Worm (Caenorhabditis elegans) whole organism, late embryonic: Measurements from ENCODE around the gene nhr-201.

Experiments
- F13H6.1 ChIP-seq: sonication (generic microtip); optimal IDR thresholded peaks from 2 replicates; lab custom pipeline; 2016; ENCODE audit warnings: missing genetic modification characterization, missing compliant biosample characterization
- K02D7.2 ChIP-seq: sonication (generic microtip); optimal IDR thresholded peaks from 2 replicates; lab custom pipeline; 2017; ENCODE audit warnings: mild to moderate bottlenecking, missing genetic modification characterization, missing compliant biosample characterization
- Y22D7AL.16 ChIP-seq: sonication (generic microtip); optimal IDR thresholded peaks from 2 replicates; lab custom pipeline; 2016; ENCODE audit warnings: missing genetic modification characterization, missing compliant biosample characterization
- ahr-1 ChIP-seq: sonication (generic microtip); optimal IDR thresholded peaks from 2 replicates; lab custom pipeline; 2016; ENCODE audit warnings: missing genetic modification characterization, missing compliant biosample characterization
- ama-1 ChIP-seq: fragments of 150-350 bp; optimal IDR thresholded peaks from 2 replicates; lab custom pipeline; 2014
- ceh-18 ChIP-seq: sonication (generic microtip); optimal IDR thresholded peaks from 2 replicates; lab custom pipeline; 2016; ENCODE audit warnings: missing genetic modification characterization, missing compliant biosample characterization
- ceh-19 ChIP-seq: fragments of 200-800 bp; sonication (Bioruptor generic); optimal IDR thresholded peaks from 2 replicates; lab custom pipeline; 2018; ENCODE audit warnings: mild to moderate bottlenecking, missing genetic modification characterization, missing compliant biosample characterization
- ceh-24 ChIP-seq: sonication (generic microtip); optimal IDR thresholded peaks from 2 replicates; lab custom pipeline; 2016; ENCODE audit warnings: mild to moderate bottlenecking, missing genetic modification characterization, missing compliant biosample characterization
- ceh-31 ChIP-seq: sonication (generic microtip); optimal IDR thresholded peaks from 2 replicates; lab custom pipeline; 2016; ENCODE audit warnings: missing genetic modification characterization, missing compliant biosample characterization
- ceh-34 ChIP-seq: sonication (generic microtip); optimal IDR thresholded peaks from 2 replicates; lab custom pipeline; 2016; ENCODE audit warnings: mild to moderate bottlenecking, missing genetic modification characterization, missing compliant biosample characterization
- che-1 ChIP-seq: sonication (generic microtip); optimal IDR thresholded peaks from 2 replicates; lab custom pipeline; 2016; ENCODE audit warnings: mild to moderate bottlenecking, missing genetic modification characterization, missing compliant biosample characterization
- dmd-4 ChIP-seq: sonication (generic microtip); optimal IDR thresholded peaks from 2 replicates; lab custom pipeline; 2016; ENCODE audit warnings: borderline replicate concordance, missing genetic modification characterization, missing compliant biosample characterization
- dve-1 ChIP-seq: sonication (generic microtip); optimal IDR thresholded peaks from 2 replicates; lab custom pipeline; 2017; ENCODE audit warnings: antibody characterized with exemption, mild to moderate bottlenecking, missing genetic modification characterization, missing compliant biosample characterization
- elt-4 ChIP-seq: sonication (generic microtip); optimal IDR thresholded peaks from 2 replicates; lab custom pipeline; 2016; ENCODE audit warnings: missing genetic modification characterization, missing compliant biosample characterization
- eyg-1 ChIP-seq: sonication (generic microtip); optimal IDR thresholded peaks from 2 replicates; lab custom pipeline; 2016; ENCODE audit warnings: missing genotype, missing genetic modification characterization, missing compliant biosample characterization
- fkh-10 ChIP-seq: fragments of 150-350 bp; optimal IDR thresholded peaks from 2 replicates; lab custom pipeline; 2014; ENCODE audit warnings: missing biosample characterization, missing genetic modification reagents, missing genetic modification characterization
- fkh-6 ChIP-seq: sonication (generic microtip); optimal IDR thresholded peaks from 2 replicates; lab custom pipeline; 2016; ENCODE audit warnings: missing genetic modification characterization, missing compliant biosample characterization
- hlh-13 ChIP-seq: fragments of 200-800 bp; sonication (Bioruptor generic); optimal IDR thresholded peaks from 2 replicates; lab custom pipeline; 2018; ENCODE audit warnings: mild to moderate bottlenecking, missing genetic modification characterization, missing compliant biosample characterization
- hlh-6 ChIP-seq: sonication (generic microtip); optimal IDR thresholded peaks from 2 replicates; lab custom pipeline; 2016; ENCODE audit warnings: missing genotype, missing genetic modification characterization, missing compliant biosample characterization
- nhr-11 ChIP-seq: fragments of 150-350 bp; optimal IDR thresholded peaks from 2 replicates; lab custom pipeline; 2014; ENCODE audit warnings: missing biosample characterization, missing genetic modification characterization
- nhr-232 ChIP-seq: sonication (generic microtip); optimal IDR thresholded peaks from 2 replicates; lab custom pipeline; 2016; ENCODE audit warnings: missing genetic modification characterization, missing compliant biosample characterization
- odd-2 ChIP-seq: sonication (generic microtip); optimal IDR thresholded peaks from 2 replicates; lab custom pipeline; 2017; ENCODE audit warnings: antibody characterized with exemption, mild to moderate bottlenecking, missing genetic modification characterization, missing compliant biosample characterization
- pag-3 ChIP-seq: sonication (generic microtip); optimal IDR thresholded peaks from 2 replicates; lab custom pipeline; 2016; ENCODE audit warnings: missing compliant biosample characterization, missing genetic modification characterization, borderline replicate concordance
- pat-9 ChIP-seq: fragments of 200-800 bp; sonication (Bioruptor generic); optimal IDR thresholded peaks from 2 replicates; lab custom pipeline; 2018; ENCODE audit warnings: mild to moderate bottlenecking, missing genetic modification characterization, moderate library complexity, missing compliant biosample characterization
- pax-1 ChIP-seq: fragments of 150-350 bp; optimal IDR thresholded peaks from 2 replicates; lab custom pipeline; 2014; ENCODE audit warnings: missing biosample characterization, missing genetic modification characterization
- pha-2 ChIP-seq: sonication (generic microtip); optimal IDR thresholded peaks from 2 replicates; lab custom pipeline; 2017; ENCODE audit warnings: mild to moderate bottlenecking, missing genetic modification characterization, missing compliant biosample characterization
- pha-4 ChIP-seq: fragments of 150-350 bp; optimal IDR thresholded peaks from 2 replicates; lab custom pipeline; 2018; ENCODE audit warnings: missing biosample characterization, missing genetic modification reagents, missing genetic modification characterization
- pqm-1 ChIP-seq: sonication (generic microtip); optimal IDR thresholded peaks from 2 replicates; lab custom pipeline; 2016; ENCODE audit warnings: missing genetic modification characterization, missing compliant biosample characterization
- sdc-2 ChIP-seq: sonication (generic microtip); optimal IDR thresholded peaks from 2 replicates; lab custom pipeline; 2016; ENCODE audit warnings: missing genotype, missing genetic modification characterization, missing compliant biosample characterization
- sox-2 ChIP-seq: fragments of 200-800 bp; sonication (Bioruptor generic); IDR thresholded peaks from 2 replicates; pipeline ENCODE4 v1.3.6; 2022; ENCODE audit warnings: missing genetic modification reagents, missing genetic modification characterization, missing compliant biosample characterization
- sox-4 ChIP-seq: sonication (generic microtip); optimal IDR thresholded peaks from 2 replicates; lab custom pipeline; 2017; ENCODE audit warnings: mild to moderate bottlenecking, missing genetic modification characterization, inconsistent platforms, missing compliant biosample characterization
- tbx-7 ChIP-seq: sonication (generic microtip); optimal IDR thresholded peaks from 2 replicates; lab custom pipeline; 2016; ENCODE audit warnings: missing genotype, missing genetic modification characterization, missing compliant biosample characterization
- unc-3 ChIP-seq, 2 experiments: fragments of 200-800 bp in 1 of 2; sonication (Bioruptor generic) in 1 of 2; sonication (generic microtip) in 1 of 2; conservative IDR thresholded peaks in 1 of 2; optimal IDR thresholded peaks in 1 of 2; 2 replicates each; pipeline versions ENCODE4 v1.3.6 to Lab custom; 2016 to 2022; ENCODE audit warnings: missing compliant biosample characterization in 2 of 2, missing genetic modification characterization in 2 of 2, missing genetic modification reagents in 1 of 2
- unc-42 ChIP-seq: sonication (generic microtip); optimal IDR thresholded peaks from 2 replicates; lab custom pipeline; 2016; ENCODE audit warnings: missing genotype, missing genetic modification characterization, missing compliant biosample characterization
- unc-55 ChIP-seq: sonication (generic microtip); optimal IDR thresholded peaks from 2 replicates; lab custom pipeline; 2017; ENCODE audit warnings: missing biosample characterization, missing genetic modification reagents, missing genetic modification characterization
- zip-5 ChIP-seq: sonication (generic microtip); optimal IDR thresholded peaks from 2 replicates; lab custom pipeline; 2016; ENCODE audit warnings: missing genetic modification characterization, missing compliant biosample characterization
- ztf-16 ChIP-seq: sonication (generic microtip); optimal IDR thresholded peaks from 2 replicates; lab custom pipeline; 2017; ENCODE audit warnings: missing genetic modification characterization, missing compliant biosample characterization

The nhr-201 gene

ce11 chrV:446988-447387 lies 17.6 kb upstream of the nhr-201 start:
- TF ChIP-seq sox-2 (GFP tag; lab: Robert Waterston, UW) (no peak), hlh-6 (tag; lab: Kevin White, UChicago) (peak; percentile 18), eyg-1 (tag; lab: Kevin White, UChicago) (no peak), ceh-18 (tag; lab: Kevin White, UChicago) (no peak), Y22D7AL.16 (tag; lab: Kevin White, UChicago) (no peak), dmd-4 (peak; percentile 6), elt-4 (tag; lab: Kevin White, UChicago) (no peak), unc-3 (GFP tag; conservative IDR thresholded peaks at IDR 0.05; lab: Robert Waterston, UW) (no peak), unc-3 (tag; optimal IDR thresholded peaks at IDR 0.05; lab: Kevin White, UChicago) (no peak), ceh-19 (GFP tag; lab: Kevin White, UChicago) (no peak), ztf-16 (no peak), pqm-1 (tag; lab: Kevin White, UChicago) (no peak), che-1 (no peak), sdc-2 (tag; lab: Kevin White, UChicago) (peak; percentile 20), unc-55 (GFP tag; lab: Kevin White, UChicago) (no peak), ama-1 (no peak)

ce11 chrV:449130-449529 lies 15.5 kb upstream of the nhr-201 start, which contains the start of gene srh-35:
srh-35 (minus strand) TSS chrV:449230.
- TF ChIP-seq ceh-31 (tag; lab: Kevin White, UChicago) (no peak), sdc-2 (tag; lab: Kevin White, UChicago) (no peak), dve-1 (no peak), ahr-1 (tag; lab: Kevin White, UChicago) (no peak), zip-5 (no peak), unc-42 (tag; lab: Kevin White, UChicago) (no peak), nhr-11 (tag; lab: Kevin White, UChicago) (no peak), ceh-34 (tag; lab: Kevin White, UChicago) (no peak), fkh-10 (no peak), che-1 (no peak), tbx-7 (tag; lab: Kevin White, UChicago) (no peak), odd-2 (tag; lab: Kevin White, UChicago) (no peak), hlh-13 (GFP tag; lab: Kevin White, UChicago) (no peak), pha-2 (tag; lab: Kevin White, UChicago) (no peak)
- TF ChIP-seq, all 69 proteins: peak for 0

- TF ChIP-seq fkh-6 (no peak), unc-3 (GFP tag; conservative IDR thresholded peaks at IDR 0.05; lab: Robert Waterston, UW) (no peak), unc-3 (tag; optimal IDR thresholded peaks at IDR 0.05; lab: Kevin White, UChicago) (no peak), pha-4 (tag; lab: Kevin White, UChicago) (no peak)
These were observed 14.9 kb upstream of the nhr-201 start, which contains the start of gene M02H5.8 for ce11 chrV:449685-450084. M02H5.8 (plus strand) TSS chrV:449981.

ce11 chrV:450757-451501 lies 13.7 kb upstream of the nhr-201 start, which contains the start of gene nhr-123:
nhr-123 (plus strand) TSS chrV:451451.
- no peak for TF ChIP-seq hlh-13 (GFP tag; lab: Kevin White, UChicago)
- no peak for TF ChIP-seq F13H6.1
- TF ChIP-seq unc-3 (GFP tag; conservative IDR thresholded peaks at IDR 0.05; lab: Robert Waterston, UW) = no peak
- TF ChIP-seq unc-3 (tag; optimal IDR thresholded peaks at IDR 0.05; lab: Kevin White, UChicago) = no peak
- TF ChIP-seq pat-9 (tag; lab: Kevin White, UChicago) = no peak
- TF ChIP-seq pha-2 (tag; lab: Kevin White, UChicago) = no peak
- no peak for TF ChIP-seq nhr-232
- TF ChIP-seq pax-1 = no peak
- no peak for TF ChIP-seq fkh-10
- TF ChIP-seq pag-3 (tag; lab: Kevin White, UChicago) = no peak
- TF ChIP-seq sox-4 (tag; lab: Kevin White, UChicago) = no peak
- TF ChIP-seq ztf-16 = no peak
- TF ChIP-seq ceh-24 (tag; lab: Kevin White, UChicago) = no peak
- no peak for TF ChIP-seq eyg-1 (tag; lab: Kevin White, UChicago)
- no peak for TF ChIP-seq K02D7.2 (tag; lab: Kevin White, UChicago)
